Worm (Caenorhabditis elegans) whole organism, L1 larva: ENCODE measurements around the gene Y113G7B.11.

ENCODE experiments used
- dsc-1 ChIP-seq: sonication (generic microtip); optimal IDR thresholded peaks from 2 replicates; lab custom pipeline; 2016; ENCODE audit warnings: mild to moderate bottlenecking, missing genetic modification characterization, missing compliant biosample characterization
- ets-5 ChIP-seq: fragments of 200-800 bp; sonication (Bioruptor generic); IDR thresholded peaks from 2 replicates; pipeline ENCODE4 v1.3.6; 2022; ENCODE audit warnings: missing genetic modification characterization, missing compliant biosample characterization
- fkh-4 ChIP-seq: sonication (generic microtip); optimal IDR thresholded peaks from 2 replicates; lab custom pipeline; 2016; ENCODE audit warnings: missing compliant biosample characterization, missing genetic modification characterization, borderline replicate concordance
- mab-9 ChIP-seq: fragments of 200-800 bp; sonication (Bioruptor generic); IDR thresholded peaks from 2 replicates; pipeline ENCODE4 v1.3.6; 2022; ENCODE audit warnings: missing genetic modification reagents, missing genetic modification characterization, missing compliant biosample characterization
- nhr-237 ChIP-seq: fragments of 150-350 bp; optimal IDR thresholded peaks from 2 replicates; lab custom pipeline; 2014; ENCODE audit warnings: missing biosample characterization, missing genetic modification characterization
- snpc-4 ChIP-seq: fragments of 150-350 bp; optimal IDR thresholded peaks from 2 replicates; lab custom pipeline; 2014; ENCODE audit warnings: missing biosample characterization, missing genetic modification characterization
- ztf-11 ChIP-seq, 2 experiments: sonication (generic microtip); optimal IDR thresholded peaks; 2 replicates each; lab custom pipeline; 2016 to 2017; ENCODE audit warnings: missing genetic modification characterization in 2 of 2, missing biosample characterization in 1 of 2, missing compliant biosample characterization in 1 of 2

ce11 chrV:20196671-20197070, 18.4 kb downstream of the Y113G7B.11 start, which contains the start of gene ftr-1:
- TF ChIP-seq ztf-11 (tag; optimal IDR thresholded peaks at IDR 0.05; lab: Kevin White, UChicago) (no peak), dsc-1 (tag; lab: Kevin White, UChicago) (no peak), ets-5 (no peak), snpc-4 (tag; lab: Kevin White, UChicago) (no peak), mab-9 (GFP tag; lab: Robert Waterston, UW) (no peak), nhr-237 (no peak), fkh-4 (tag; lab: Kevin White, UChicago) (no peak)
